Worm (Caenorhabditis elegans) whole organism, midembryonic: ENCODE results near the gene F14H3.12.

ENCODE experiments used
- T22C8.4 ChIP-seq: fragments of 200-800 bp; sonication (Bioruptor generic); IDR thresholded peaks from 2 replicates; pipeline ENCODE4 v1.3.6; 2022; ENCODE audit warnings: missing genetic modification characterization, missing compliant biosample characterization
- cog-1 ChIP-seq: sonication (generic microtip); optimal IDR thresholded peaks from 2 replicates; lab custom pipeline; 2016; ENCODE audit warnings: missing genetic modification characterization, missing compliant biosample characterization
- flt-1 ChIP-seq: fragments of 200-800 bp; sonication (Bioruptor generic); IDR thresholded peaks from 2 replicates; pipeline ENCODE4 v1.3.6; 2022; ENCODE audit warnings: missing genetic modification characterization, missing compliant biosample characterization
- klf-2 ChIP-seq: fragments of 200-800 bp; sonication (Bioruptor generic); conservative IDR thresholded peaks from 2 replicates; pipeline ENCODE4 v1.3.6; 2022; ENCODE audit warnings: missing genetic modification reagents, missing genetic modification characterization, missing compliant biosample characterization
- med-1 ChIP-seq: sonication (generic microtip); optimal IDR thresholded peaks from 2 replicates; lab custom pipeline; 2017; ENCODE audit warnings: missing genetic modification characterization, mild to moderate bottlenecking, missing compliant biosample characterization, antibody characterized with exemption, missing genetic modification reagents; ENCODE audit not compliant: insufficient read depth
- ref-1 ChIP-seq: fragments of 200-800 bp; sonication (Bioruptor generic); conservative IDR thresholded peaks from 2 replicates; pipeline ENCODE4 v1.3.6; 2022; ENCODE audit warnings: missing genetic modification reagents, missing genetic modification characterization, missing compliant biosample characterization
- tab-1 ChIP-seq: fragments of 200-800 bp; sonication (Bioruptor generic); IDR thresholded peaks from 2 replicates; pipeline ENCODE4 v1.3.6; 2022; ENCODE audit warnings: missing genetic modification characterization, missing compliant biosample characterization
- ztf-23 ChIP-seq: fragments of 200-800 bp; sonication (Bioruptor generic); IDR thresholded peaks from 2 replicates; pipeline ENCODE4 v1.3.6; 2022; ENCODE audit warnings: missing genetic modification reagents, missing genetic modification characterization, missing compliant biosample characterization
- ztf-29 ChIP-seq: fragments of 200-800 bp; sonication (Bioruptor generic); IDR thresholded peaks from 2 replicates; pipeline ENCODE4 v1.3.6; 2022; ENCODE audit warnings: missing genetic modification reagents, missing genetic modification characterization, missing compliant biosample characterization

- TF ChIP-seq tab-1 (GFP tag; lab: Robert Waterston, UW), result 0 out of 2 replicates have a peak, but pooled peaks have one; percentile 39
- no peak for TF ChIP-seq ztf-23 (GFP tag; lab: Robert Waterston, UW)
- no peak for TF ChIP-seq flt-1 (GFP tag; lab: Robert Waterston, UW)
- TF ChIP-seq klf-2 (GFP tag; lab: Robert Waterston, UW), result no peak
- TF ChIP-seq cog-1, result no peak
- no peak for TF ChIP-seq ref-1
- TF ChIP-seq med-1 (GFP tag; lab: Kevin White, UChicago), result no peak
- no peak for TF ChIP-seq ztf-29 (GFP tag; lab: Robert Waterston, UW)
- no peak for TF ChIP-seq T22C8.4
Measured at ce11 chrV:16024917-16025316, 50.2 kb downstream of the F14H3.12 start.
